Worm (Caenorhabditis elegans): ENCODE data around the gene ZK1128.1.

- TF ChIP-seq scrt-1 (GFP tag; IDR thresholded peaks at IDR 0.05) (no peak), pes-1 (GFP tag; IDR thresholded peaks at IDR 0.05) (no peak), ama-1 (optimal IDR thresholded peaks at IDR 0.05) (no peak), tra-4 (tag; optimal IDR thresholded peaks at IDR 0.05) (no peak), hmbx-1 (tag; optimal IDR thresholded peaks at IDR 0.05) (no peak), ets-7 (tag; optimal IDR thresholded peaks at IDR 0.05) (no peak), flt-1 (GFP tag; IDR thresholded peaks at IDR 0.05) (no peak), ceh-36 (tag; optimal IDR thresholded peaks at IDR 0.05) (peak; percentile 43), hmg-4 (GFP tag; optimal IDR thresholded peaks at IDR 0.05) (peak; percentile 91), ceh-13 (GFP tag; optimal IDR thresholded peaks at IDR 0.05) (no peak), aly-1 (tag; optimal IDR thresholded peaks at IDR 0.05) (peak; percentile 52), tbx-11 (GFP tag; IDR thresholded peaks at IDR 0.05) (no peak), F13C5.2 (tag; optimal IDR thresholded peaks at IDR 0.05) (peak; percentile 23), sea-1 (GFP tag; conservative IDR thresholded peaks at IDR 0.05) (no peak)
Observed at ce11 chrIII:10094538-10094937, 20.0 kb downstream of the ZK1128.1 start.

All from whole organism, early embryonic.